Fruit fly (Drosophila melanogaster): ENCODE data around the gene Cyp6d5.

Cyp6d5 gene

DNA sequence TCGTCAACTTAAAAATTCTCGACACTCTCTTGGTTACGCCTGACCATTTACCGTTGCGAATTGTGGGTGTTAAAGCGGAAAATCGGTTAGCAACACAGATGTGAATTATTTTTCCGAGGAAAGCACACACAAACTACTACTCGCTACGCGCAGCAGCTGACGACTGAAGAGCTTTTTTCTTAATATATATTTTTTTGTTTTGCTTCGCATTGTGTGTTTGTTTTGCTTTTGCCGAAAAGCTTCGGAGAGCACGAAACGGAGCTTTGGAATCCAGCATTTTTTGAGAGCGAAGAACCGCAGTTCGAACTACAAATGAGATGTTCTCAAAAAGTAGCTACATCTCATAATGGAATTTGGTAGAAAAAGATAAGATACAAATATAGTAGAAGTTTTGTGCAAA, 3.2 kb upstream of the Cyp6d5 start (continued):
- TF ChIP-seq CG13296 (GFP tag; optimal IDR thresholded peaks at IDR 0.05) (peak; percentile 43), CG6689 (GFP tag; IDR thresholded peaks at IDR 0.05) (no peak), Drgx (GFP tag; IDR thresholded peaks at IDR 0.05) (peak; percentile 75)

DNA sequence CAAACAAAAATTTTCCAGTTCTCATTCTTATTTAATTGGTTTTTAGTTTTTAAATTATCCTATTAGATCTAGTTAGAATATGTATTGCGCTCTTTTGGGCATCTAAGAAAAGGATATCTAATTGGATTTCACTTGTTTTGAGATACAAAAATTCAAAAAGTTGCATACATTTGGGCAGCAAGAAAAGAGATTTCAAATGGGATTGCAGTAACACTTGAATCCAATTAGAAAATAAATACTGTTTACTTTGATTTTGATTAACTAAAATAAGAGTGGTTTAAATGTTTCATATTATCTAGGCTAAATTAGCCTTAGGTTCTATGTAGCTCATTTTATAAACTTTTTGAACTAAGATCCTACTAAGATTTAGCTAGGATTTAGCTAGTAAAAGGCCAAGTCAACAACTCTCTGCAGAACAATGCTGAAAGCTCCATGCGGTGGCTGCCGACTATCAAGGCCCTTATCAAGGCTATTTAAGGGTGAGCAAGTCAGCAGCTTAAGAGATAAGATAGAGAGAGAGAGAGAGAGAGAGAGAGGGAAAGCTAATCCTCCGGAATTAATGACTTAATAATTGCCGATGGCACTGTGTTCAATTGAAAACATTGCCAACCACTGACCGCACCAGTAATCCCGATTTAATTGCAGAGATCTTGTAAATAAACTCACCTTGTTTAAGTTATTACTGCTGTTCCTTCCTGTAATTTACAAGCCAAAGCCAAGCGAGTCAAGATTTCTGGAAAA, 2.6 kb upstream of the Cyp6d5 start:
- TF ChIP-seq CG2199 (GFP tag; IDR thresholded peaks at IDR 0.05) (0 out of 3 replicates have a peak, but pooled peaks have one; percentile 63), CG10543 (GFP tag; optimal IDR thresholded peaks at IDR 0.05) (no peak), ato (GFP tag; IDR thresholded peaks at IDR 0.05; ENCODE audit: partially characterized antibody) (no peak), Hmx (GFP tag; optimal IDR thresholded peaks at IDR 0.05) (peak; percentile 32), sens (GFP tag) (peak; percentile 34), CG3281 (GFP tag; optimal IDR thresholded peaks at IDR 0.05) (no peak), CG9817 (tag; optimal IDR thresholded peaks at IDR 0.05) (no peak), seq (GFP tag; IDR thresholded peaks at IDR 0.05) (peak; percentile 32; the same call in 1 of the 2 replicates), Med (GFP tag) (peak; percentile 27), CG34376 (GFP tag; optimal IDR thresholded peaks at IDR 0.05) (peak; percentile 64), insv (GFP tag; optimal IDR thresholded peaks at IDR 0.05) (peak; percentile 99 to 100), CG11504 (tag; optimal IDR thresholded peaks at IDR 0.05) (peak; percentile 18), Pdp1 (GFP tag; optimal IDR thresholded peaks at IDR 0.05) (peak in 1 of 2 experiments; percentile 26), Stat92E (GFP tag; optimal IDR thresholded peaks at IDR 0.05) (peak in 1 of 3 experiments; percentile 65), Sox100B (GFP tag; optimal IDR thresholded peaks at IDR 0.05) (peak; percentile 33), gem (tag; optimal IDR thresholded peaks at IDR 0.05) (peak; percentile 29), sd (tag; optimal IDR thresholded peaks at IDR 0.05) (peak; percentile 6), Hey (tag; optimal IDR thresholded peaks at IDR 0.05) (no peak), CG2712 (tag; optimal IDR thresholded peaks at IDR 0.05) (peak; percentile 18), Taf1 (GFP tag; IDR thresholded peaks at IDR 0.05) (no peak), Dek (tag; optimal IDR thresholded peaks at IDR 0.05) (peak; percentile 22), Sox102F (GFP tag; optimal IDR thresholded peaks at IDR 0.05) (no peak), Ssrp (tag; optimal IDR thresholded peaks at IDR 0.05) (peak; percentile 5), Aef1 (GFP tag; IDR thresholded peaks at IDR 0.05) (no peak), abd-A (tag; optimal IDR thresholded peaks at IDR 0.05) (peak; percentile 42), CG12071 (GFP tag; optimal IDR thresholded peaks at IDR 0.05) (peak; percentile 40), CG8290 (GFP tag; optimal IDR thresholded peaks at IDR 0.05) (peak; percentile 21), CG8290 (tag; optimal IDR thresholded peaks at IDR 0.05) (peak; percentile 16 to 59), CG15269 (tag; optimal IDR thresholded peaks at IDR 0.05) (peak; percentile 0), Meics (GFP tag; optimal IDR thresholded peaks at IDR 0.05) (peak; percentile 9), zen (tag; optimal IDR thresholded peaks at IDR 0.05) (peak; percentile 81), CG4730 (GFP tag; IDR thresholded peaks at IDR 0.05) (no peak), Side (GFP tag; optimal IDR thresholded peaks at IDR 0.05) (no peak), CG31441 (GFP tag; IDR thresholded peaks at IDR 0.05) (no peak), Trl (optimal IDR thresholded peaks at IDR 0.05) (peak; percentile 45 to 75), Trl (GFP tag; optimal IDR thresholded peaks at IDR 0.05) (no peak), mirr (GFP tag; optimal IDR thresholded peaks at IDR 0.05) (peak; percentile 31), CG17361 (GFP tag; IDR thresholded peaks at IDR 0.05) (0 out of 3 replicates have a peak, but pooled peaks have one; percentile 22), oc (tag; optimal IDR thresholded peaks at IDR 0.05) (peak; percentile 62), CG2120 (GFP tag; optimal IDR thresholded peaks at IDR 0.05) (peak; percentile 30), exex (tag; optimal IDR thresholded peaks at IDR 0.05) (peak; percentile 70), Sry-β (GFP tag; optimal IDR thresholded peaks at IDR 0.05) (peak; percentile 92), CG7556 (GFP tag; optimal IDR thresholded peaks at IDR 0.05) (peak; percentile 20), NK7.1 (GFP tag; optimal IDR thresholded peaks at IDR 0.05) (no peak)

Data from whole organism, embryonic.